Fruit fly (Drosophila melanogaster): ENCODE results near the gene CG34307.

- TF ChIP-seq CG7101 (tag; optimal IDR thresholded peaks at IDR 0.05) (no peak), CG11617 (GFP tag; optimal IDR thresholded peaks at IDR 0.05) (no peak), Crg-1 (GFP tag; optimal IDR thresholded peaks at IDR 0.05) (no peak), CG33017 (tag; optimal IDR thresholded peaks at IDR 0.05) (no peak), CG1620 (GFP tag; optimal IDR thresholded peaks at IDR 0.05) (no peak), toe (GFP tag; optimal IDR thresholded peaks at IDR 0.05) (no peak), kay (GFP tag; ENCODE audit: borderline replicate concordance) (no peak), CG7045 (GFP tag; optimal IDR thresholded peaks at IDR 0.05) (no peak)
These were observed 43.7 kb downstream of the CG34307 start for dm6 chr3R:11941116-11941515.
